Worm (Caenorhabditis elegans) whole organism, L3 larva: Measurements from ENCODE around the gene oac-42.

ENCODE experiments used
- ZK546.5 ChIP-seq: sonication (generic microtip); optimal IDR thresholded peaks from 2 replicates; lab custom pipeline; 2017; ENCODE audit warnings: missing biosample characterization, missing genetic modification characterization
- ama-1 ChIP-seq: fragments of 150-350 bp; optimal IDR thresholded peaks from 2 replicates; lab custom pipeline; 2018
- ceh-28 ChIP-seq: fragments of 150-350 bp; optimal IDR thresholded peaks from 2 replicates; lab custom pipeline; 2014; ENCODE audit warnings: missing biosample characterization, missing genetic modification reagents, missing genetic modification characterization
- ceh-82 ChIP-seq: fragments of 150-350 bp; optimal IDR thresholded peaks from 2 replicates; lab custom pipeline; 2014; ENCODE audit warnings: missing biosample characterization, missing genetic modification characterization
- ceh-9 ChIP-seq: sonication (generic microtip); optimal IDR thresholded peaks from 2 replicates; lab custom pipeline; 2018; ENCODE audit warnings: missing biosample characterization, missing genetic modification characterization
- egl-5 ChIP-seq: fragments of 150-350 bp; optimal IDR thresholded peaks from 2 replicates; lab custom pipeline; 2017; ENCODE audit warnings: missing biosample characterization, missing genetic modification reagents, missing genetic modification characterization, inconsistent platforms
- elt-1 ChIP-seq: fragments of 150-350 bp; optimal IDR thresholded peaks from 2 replicates; lab custom pipeline; 2014; ENCODE audit warnings: missing biosample characterization, missing genetic modification characterization
- elt-2 ChIP-seq: sonication (generic microtip); optimal IDR thresholded peaks from 2 replicates; lab custom pipeline; 2016; ENCODE audit warnings: missing genetic modification reagents, mild to moderate bottlenecking, missing genetic modification characterization, missing compliant biosample characterization
- elt-3 ChIP-seq, 3 experiments: fragments of 150-350 bp in 1 of 3; sonication (generic microtip) in 2 of 3; optimal IDR thresholded peaks; 2 replicates in 2 of 3; 4 replicates in 1 of 3; lab custom pipeline; 2014 to 2017; ENCODE audit warnings: missing biosample characterization in 3 of 3, missing genetic modification characterization in 3 of 3
- eor-1 ChIP-seq, 2 experiments: fragments of 150-350 bp; optimal IDR thresholded peaks; 2 replicates each; lab custom pipeline; 2014 to 2018; ENCODE audit warnings: missing biosample characterization in 2 of 2, missing genetic modification characterization in 2 of 2
- fkh-10 ChIP-seq: sonication (generic microtip); optimal IDR thresholded peaks from 2 replicates; lab custom pipeline; 2017; ENCODE audit warnings: missing biosample characterization, missing genetic modification reagents, missing genetic modification characterization
- fkh-2 ChIP-seq: fragments of 150-350 bp; optimal IDR thresholded peaks from 2 replicates; lab custom pipeline; 2014; ENCODE audit warnings: missing biosample characterization, missing genetic modification reagents, missing genetic modification characterization
- fos-1 ChIP-seq: fragments of 150-350 bp; optimal IDR thresholded peaks from 2 replicates; lab custom pipeline; 2014; ENCODE audit warnings: missing biosample characterization, missing genetic modification characterization
- hmg-11 ChIP-seq: sonication (generic microtip); optimal IDR thresholded peaks from 2 replicates; lab custom pipeline; 2016; ENCODE audit warnings: missing genetic modification characterization, missing compliant biosample characterization
- jun-1 ChIP-seq: fragments of 150-350 bp; optimal IDR thresholded peaks from 2 replicates; lab custom pipeline; 2014; ENCODE audit warnings: missing biosample characterization, missing genetic modification reagents, missing genetic modification characterization
- lin-39 ChIP-seq: fragments of 150-350 bp; optimal IDR thresholded peaks from 2 replicates; lab custom pipeline; 2018; ENCODE audit warnings: missing biosample characterization, missing genetic modification reagents, missing genetic modification characterization
- lsy-12 ChIP-seq: sonication (generic microtip); optimal IDR thresholded peaks from 2 replicates; lab custom pipeline; 2016; ENCODE audit warnings: mild to moderate bottlenecking, missing genetic modification characterization, missing compliant biosample characterization
- mdl-1 ChIP-seq: fragments of 150-350 bp; optimal IDR thresholded peaks from 2 replicates; lab custom pipeline; 2014; ENCODE audit warnings: missing biosample characterization, missing genetic modification characterization
- mml-1 ChIP-seq: fragments of 150-350 bp; sonication (generic microtip); optimal IDR thresholded peaks from 3 replicates; lab custom pipeline; 2014; ENCODE audit warnings: missing biosample characterization, missing genetic modification characterization
- nfya-1 ChIP-seq: sonication (generic microtip); optimal IDR thresholded peaks from 2 replicates; lab custom pipeline; 2017; ENCODE audit warnings: missing genetic modification characterization, mild to moderate bottlenecking, missing compliant biosample characterization, antibody characterized with exemption, moderate library complexity; ENCODE audit not compliant: insufficient read depth
- nhr-11 ChIP-seq: fragments of 150-350 bp; optimal IDR thresholded peaks from 2 replicates; lab custom pipeline; 2014; ENCODE audit warnings: missing biosample characterization, missing genetic modification characterization
- nhr-23 ChIP-seq: fragments of 150-350 bp; optimal IDR thresholded peaks from 2 replicates; lab custom pipeline; 2014; ENCODE audit warnings: missing biosample characterization, missing genetic modification reagents, missing genetic modification characterization
- nhr-237 ChIP-seq: fragments of 150-350 bp; optimal IDR thresholded peaks from 2 replicates; lab custom pipeline; 2014; ENCODE audit warnings: missing biosample characterization, missing genetic modification characterization
- nhr-25 ChIP-seq: sonication (generic microtip); optimal IDR thresholded peaks from 2 replicates; lab custom pipeline; 2017; ENCODE audit warnings: missing biosample characterization, missing genetic modification characterization
- nhr-43 ChIP-seq: sonication (generic microtip); optimal IDR thresholded peaks from 2 replicates; lab custom pipeline; 2016; ENCODE audit warnings: mild to moderate bottlenecking, missing genetic modification characterization, missing compliant biosample characterization; ENCODE audit not compliant: poor library complexity, severe bottlenecking
- nhr-67 ChIP-seq: fragments of 150-350 bp; optimal IDR thresholded peaks from 2 replicates; lab custom pipeline; 2014; ENCODE audit warnings: missing biosample characterization, missing genetic modification characterization
- nhr-76 ChIP-seq: fragments of 150-350 bp; sonication (generic microtip); optimal IDR thresholded peaks from 5 replicates; lab custom pipeline; 2014; ENCODE audit warnings: missing biosample characterization, missing genetic modification characterization
- nhr-77 ChIP-seq: fragments of 150-350 bp; optimal IDR thresholded peaks from 2 replicates; lab custom pipeline; 2014; ENCODE audit warnings: missing biosample characterization, missing genetic modification characterization
- pha-4 ChIP-seq: fragments of 150-350 bp; optimal IDR thresholded peaks from 2 replicates; lab custom pipeline; 2014; ENCODE audit warnings: missing biosample characterization, missing genetic modification reagents, missing genetic modification characterization
- pqm-1 ChIP-seq: fragments of 150-350 bp; optimal IDR thresholded peaks from 2 replicates; lab custom pipeline; 2017; ENCODE audit warnings: missing biosample characterization, missing genetic modification characterization, inconsistent platforms
- tbx-2 ChIP-seq: sonication (generic microtip); optimal IDR thresholded peaks from 2 replicates; lab custom pipeline; 2016; ENCODE audit warnings: mild to moderate bottlenecking, missing genetic modification characterization, missing compliant biosample characterization
- unc-39 ChIP-seq: sonication (generic microtip); optimal IDR thresholded peaks from 4 replicates; lab custom pipeline; 2017; ENCODE audit warnings: missing biosample characterization, missing genetic modification characterization
- unc-62 ChIP-seq: fragments of 150-350 bp; sonication (generic microtip); optimal IDR thresholded peaks from 4 replicates; lab custom pipeline; 2014; ENCODE audit warnings: missing biosample characterization, missing genetic modification reagents, missing genetic modification characterization
- ztf-11 ChIP-seq: fragments of 150-350 bp; optimal IDR thresholded peaks from 2 replicates; lab custom pipeline; 2014; ENCODE audit warnings: missing biosample characterization, missing genetic modification characterization
- ztf-4 ChIP-seq: fragments of 150-350 bp; optimal IDR thresholded peaks from 2 replicates; lab custom pipeline; 2014; ENCODE audit warnings: missing biosample characterization, missing genetic modification characterization

Gene oac-42

DNA sequence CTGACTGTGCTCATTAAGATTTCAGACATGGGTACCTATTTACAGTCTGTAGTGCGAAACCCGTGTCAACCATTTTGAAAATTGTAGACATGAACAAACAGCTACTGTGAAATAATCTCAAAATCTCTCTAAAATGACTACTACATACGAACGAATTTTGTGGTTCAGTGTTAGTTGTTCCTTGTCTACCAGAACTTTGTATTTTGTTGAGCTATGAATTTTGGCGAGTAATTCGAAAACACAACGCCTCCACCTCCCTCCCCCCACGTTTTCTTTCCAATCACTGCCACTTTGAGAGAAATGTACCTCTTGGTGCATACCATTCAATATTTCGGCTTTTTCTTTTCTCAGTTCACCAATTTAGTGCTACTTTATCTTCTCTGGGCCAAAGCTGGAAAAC is 8.1 kb upstream of the oac-42 start, which contains the start of gene T06C12.11:
Gene T06C12.11, plus strand, starts transcription at position 301 of the 400 bp plus-strand sequence.
- TF ChIP-seq nhr-23 (no peak), ceh-9 (tag; lab: Kevin White, UChicago) (no peak), ZK546.5 (no peak), jun-1 (tag; lab: Kevin White, UChicago) (no peak), unc-39 (tag; lab: Kevin White, UChicago) (no peak), nfya-1 (tag; lab: Kevin White, UChicago) (no peak), unc-62 (GFP tag; lab: Kevin White, UChicago) (no peak), elt-1 (tag; lab: Kevin White, UChicago) (no peak), hmg-11 (tag; lab: Kevin White, UChicago) (no peak), fkh-10 (GFP tag; lab: Kevin White, UChicago) (no peak), mdl-1 (no peak), fkh-2 (no peak), eor-1 (tag; optimal IDR thresholded peaks at IDR 0.05; lab: Kevin White, UChicago) (no peak), pqm-1 (tag; lab: Kevin White, UChicago) (no peak), elt-2 (no peak), tbx-2 (tag; lab: Kevin White, UChicago) (no peak), nhr-237 (tag; lab: Kevin White, UChicago) (no peak), mml-1 (no peak), lin-39 (no peak)

DNA sequence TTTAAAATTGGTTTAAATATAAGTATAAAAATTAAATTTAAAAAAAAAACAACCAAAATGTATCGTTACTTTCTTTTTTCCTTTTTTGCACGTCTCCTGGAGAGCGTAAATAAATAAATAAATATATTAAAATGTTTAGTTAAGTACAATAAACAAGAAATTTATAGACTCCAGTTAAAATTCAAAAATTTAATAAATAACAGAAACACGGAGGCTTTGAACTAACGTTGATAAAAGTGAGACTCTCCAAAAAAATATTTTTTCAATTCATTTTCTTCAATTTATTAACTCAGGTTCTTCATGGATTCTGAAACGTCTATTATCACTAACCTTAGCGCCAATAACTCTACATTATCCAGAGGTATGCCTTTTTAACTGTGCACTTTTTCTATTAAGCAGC is 7.2 kb upstream of the oac-42 start, which contains the start of gene T06C12.12:
Gene T06C12.12, plus strand, starts transcription at position 301 of the 400 bp plus-strand sequence.
- TF ChIP-seq pqm-1 (tag; lab: Kevin White, UChicago) (no peak), unc-62 (GFP tag; lab: Kevin White, UChicago) (no peak), fkh-10 (GFP tag; lab: Kevin White, UChicago) (no peak), elt-3 (tag; optimal IDR thresholded peaks at IDR 0.05; lab: Kevin White, UChicago) (no peak), nhr-237 (tag; lab: Kevin White, UChicago) (no peak), lsy-12 (no peak), ztf-11 (tag; lab: Kevin White, UChicago) (no peak), ceh-28 (tag; lab: Kevin White, UChicago) (no peak), ama-1 (lab: Kevin White, UChicago) (no peak), lin-39 (no peak), pha-4 (no peak), nhr-11 (tag; lab: Kevin White, UChicago) (no peak), ceh-82 (no peak), nhr-43 (tag; lab: Kevin White, UChicago) (no peak), ZK546.5 (no peak), nhr-76 (tag; lab: Kevin White, UChicago) (no peak), nhr-77 (tag; lab: Kevin White, UChicago) (no peak), mml-1 (no peak), jun-1 (tag; lab: Kevin White, UChicago) (no peak)

DNA sequence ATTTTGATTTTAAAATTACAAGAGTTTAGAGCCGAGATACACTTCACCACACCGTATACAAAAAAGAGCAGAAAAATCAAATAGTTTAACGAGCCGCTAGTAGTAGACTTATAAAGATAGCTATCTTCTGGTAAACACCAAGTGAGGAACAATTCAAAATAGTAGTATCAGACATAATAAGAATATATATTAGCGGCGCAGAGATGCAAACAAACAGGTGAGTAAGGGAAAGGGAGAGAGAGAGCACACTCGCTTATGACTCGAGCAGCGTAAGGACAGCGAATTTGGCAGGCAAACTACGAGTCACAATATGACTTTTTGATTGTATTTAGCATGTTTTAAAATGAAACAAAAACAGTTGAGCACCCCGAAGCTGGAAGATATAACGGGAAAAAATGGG is 6.7 kb upstream of the oac-42 start:
- TF ChIP-seq nhr-25 (tag; lab: Kevin White, UChicago) (no peak), pha-4 (peak; percentile 77), mml-1 (no peak), elt-2 (peak; percentile 68), pqm-1 (tag; lab: Kevin White, UChicago) (peak; percentile 73)

DNA sequence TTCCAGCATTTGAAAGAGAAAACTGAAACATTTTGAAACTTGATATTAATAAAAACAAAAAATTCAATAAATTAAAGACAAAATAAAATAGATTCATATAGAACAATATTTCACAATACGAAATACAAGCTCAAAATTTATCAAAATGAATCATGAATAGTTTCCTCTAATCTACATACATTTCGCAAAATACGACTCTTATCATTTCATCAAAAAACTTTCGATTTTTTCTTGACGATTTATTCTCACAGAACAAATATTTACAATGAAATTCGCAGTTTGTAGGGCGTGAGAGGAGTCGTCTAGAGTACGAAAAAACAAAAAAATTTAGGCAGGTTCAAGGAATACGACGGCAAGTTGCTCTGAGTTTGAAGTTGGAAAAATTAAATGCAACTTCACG is 5.5 kb upstream of the oac-42 start:
- peak; percentile 72 for TF ChIP-seq elt-2
- peak; percentile 51 for TF ChIP-seq pha-4
- TF ChIP-seq pqm-1 (tag; lab: Kevin White, UChicago) = peak; percentile 57
- no peak for TF ChIP-seq nhr-25 (tag; lab: Kevin White, UChicago)

DNA sequence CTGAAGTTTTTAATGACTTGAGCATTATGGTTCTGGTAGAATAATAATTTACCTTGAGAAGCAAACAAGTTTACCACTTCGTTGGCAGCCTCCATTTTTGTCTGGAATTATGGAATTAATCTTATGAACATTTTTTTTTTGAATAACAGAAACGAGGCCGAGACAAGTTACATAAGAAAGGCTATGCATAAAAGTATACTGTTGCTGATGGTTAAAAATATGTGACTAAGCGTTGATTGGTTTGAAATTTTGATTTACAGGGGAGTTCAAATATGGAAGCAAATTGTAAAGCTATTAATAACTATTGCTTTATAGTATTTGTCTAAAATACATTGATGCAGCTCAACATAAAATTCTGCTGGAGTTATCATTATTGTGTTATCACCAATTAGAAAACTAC is 4.2 kb upstream of the oac-42 start, which contains the start of gene cgt-1:
Gene cgt-1, minus strand, starts transcription at position 101 of the 400 bp plus-strand sequence.
- no peak for TF ChIP-seq nfya-1 (tag; lab: Kevin White, UChicago)
- no peak for TF ChIP-seq elt-2
- no peak for TF ChIP-seq pha-4
- TF ChIP-seq nhr-67 = no peak
- TF ChIP-seq ztf-4 (tag; lab: Kevin White, UChicago) = no peak
- no peak for TF ChIP-seq fos-1
- TF ChIP-seq egl-5 = no peak
- TF ChIP-seq lsy-12 = no peak
- no peak for TF ChIP-seq pqm-1 (tag; lab: Kevin White, UChicago)
- no peak for TF ChIP-seq ceh-82
- no peak for TF ChIP-seq mml-1
- no peak for TF ChIP-seq hmg-11 (tag; lab: Kevin White, UChicago)
